Fruit fly (Drosophila melanogaster): ENCODE results near the gene CG31251.

The CG31251 gene

dm6 chr3R:17716858-17717596 lies 32.3 kb upstream of the CG31251 start (continued):
- TF ChIP-seq ind (GFP tag; optimal IDR thresholded peaks at IDR 0.05) = no peak
- TF ChIP-seq CG1792 (GFP tag; optimal IDR thresholded peaks at IDR 0.05) = no peak
- no peak for TF ChIP-seq CG17359 (tag; optimal IDR thresholded peaks at IDR 0.05)
- peak; percentile 51 for TF ChIP-seq vfl (GFP tag; optimal IDR thresholded peaks at IDR 0.05)
- TF ChIP-seq fu2 (GFP tag; optimal IDR thresholded peaks at IDR 0.05) = peak; percentile 27
- TF ChIP-seq amos (GFP tag; IDR thresholded peaks at IDR 0.05; ENCODE audit: partially characterized antibody) = no peak
- TF ChIP-seq ken (GFP tag; IDR thresholded peaks at IDR 0.05) = no peak
- TF ChIP-seq CHES-1-like (GFP tag; optimal IDR thresholded peaks at IDR 0.05) = peak; percentile 34
- no peak for TF ChIP-seq ci (GFP tag; IDR thresholded peaks at IDR 0.05)
- no peak for TF ChIP-seq CG43689 (GFP tag; IDR thresholded peaks at IDR 0.05)
- TF ChIP-seq vvl (GFP tag; IDR thresholded peaks at IDR 0.05) = no peak
- no peak for TF ChIP-seq sqz (GFP tag; optimal IDR thresholded peaks at IDR 0.05)
- TF ChIP-seq CG5180 (GFP tag; optimal IDR thresholded peaks at IDR 0.05) = peak; percentile 83
- peak; percentile 75 for TF ChIP-seq nom (GFP tag; optimal IDR thresholded peaks at IDR 0.05)
- TF ChIP-seq nerfin-2 (GFP tag; IDR thresholded peaks at IDR 0.05; ENCODE audit: partially characterized antibody) = no peak
- TF ChIP-seq sna (GFP tag; IDR thresholded peaks at IDR 0.05; ENCODE audit: partially characterized antibody) = no peak
- no peak for TF ChIP-seq CG10321 (GFP tag; IDR thresholded peaks at IDR 0.05)
- no peak for TF ChIP-seq CG11696 (GFP tag; IDR thresholded peaks at IDR 0.05)
- TF ChIP-seq ftz-f1 (GFP tag; optimal IDR thresholded peaks at IDR 0.05) = peak; percentile 77
- TF ChIP-seq CG12219 (GFP tag; optimal IDR thresholded peaks at IDR 0.05) = peak; percentile 36
- TF ChIP-seq CG18599 (GFP tag; optimal IDR thresholded peaks at IDR 0.05) = peak; percentile 69
- no peak for TF ChIP-seq knrl (GFP tag; IDR thresholded peaks at IDR 0.05; ENCODE audit: partially characterized antibody)
- no peak for TF ChIP-seq dati (GFP tag; IDR thresholded peaks at IDR 0.05)
- no peak for TF ChIP-seq Awh (GFP tag; IDR thresholded peaks at IDR 0.05)
- peak; percentile 45 for TF ChIP-seq CG4707 (GFP tag; optimal IDR thresholded peaks at IDR 0.05)
- TF ChIP-seq Nf-YC (tag; optimal IDR thresholded peaks at IDR 0.05) = peak; percentile 72
- TF ChIP-seq CkIIα-i1 (GFP tag; IDR thresholded peaks at IDR 0.05) = no peak
- TF ChIP-seq CG6765 (GFP tag; optimal IDR thresholded peaks at IDR 0.05) = peak; percentile 36

dm6 chr3R:17714773-17715344 lies 30.1 kb upstream of the CG31251 start:
- TF ChIP-seq chinmo (GFP tag; IDR thresholded peaks at IDR 0.05; ENCODE audit: partially characterized antibody) = 0 out of 4 replicates have a peak, but pooled peaks have one; percentile 40
- no peak for TF ChIP-seq CG18476 (GFP tag; optimal IDR thresholded peaks at IDR 0.05)
- TF ChIP-seq Hsf (GFP tag; optimal IDR thresholded peaks at IDR 0.05) = no peak
- TF ChIP-seq CG15011 (GFP tag; optimal IDR thresholded peaks at IDR 0.05) = no peak
- TF ChIP-seq Bdp1 (GFP tag; optimal IDR thresholded peaks at IDR 0.05) = no peak
- TF ChIP-seq Jarid2 (GFP tag; optimal IDR thresholded peaks at IDR 0.05) = no peak
- no peak for TF ChIP-seq CG16813 (GFP tag; IDR thresholded peaks at IDR 0.05; ENCODE audit: partially characterized antibody)
- no peak for TF ChIP-seq Poxn (GFP tag; IDR thresholded peaks at IDR 0.05)
- TF ChIP-seq CG34422 (GFP tag; IDR thresholded peaks at IDR 0.05) = no peak
- 0 out of 2 replicates have a peak, but pooled peaks have one; percentile 28 for TF ChIP-seq al (GFP tag; IDR thresholded peaks at IDR 0.05)
- TF ChIP-seq CG8924 (tag; optimal IDR thresholded peaks at IDR 0.05) = no peak
- peak; percentile 41 for TF ChIP-seq kni (GFP tag; optimal IDR thresholded peaks at IDR 0.05)
- TF ChIP-seq Drgx (GFP tag; IDR thresholded peaks at IDR 0.05) = 0 out of 2 replicates have a peak, but pooled peaks have one; percentile 25
- no peak for TF ChIP-seq otp (GFP tag; IDR thresholded peaks at IDR 0.05)
- no peak for TF ChIP-seq CG11085 (GFP tag; IDR thresholded peaks at IDR 0.05)
- peak; percentile 43; the same call in 1 of the 3 replicates for TF ChIP-seq z (GFP tag; IDR thresholded peaks at IDR 0.05)
- TF ChIP-seq Xbp1 (GFP tag; optimal IDR thresholded peaks at IDR 0.05) = no peak
- no peak for TF ChIP-seq seq (GFP tag; IDR thresholded peaks at IDR 0.05)
- no peak for TF ChIP-seq gem (tag; optimal IDR thresholded peaks at IDR 0.05)
- no peak for TF ChIP-seq HmgD (GFP tag; optimal IDR thresholded peaks at IDR 0.05)
- no peak for TF ChIP-seq D19B (GFP tag; optimal IDR thresholded peaks at IDR 0.05)
- no peak for TF ChIP-seq ewg (GFP tag; optimal IDR thresholded peaks at IDR 0.05)
